Worm (Caenorhabditis elegans): ENCODE data around the gene ergo-1.

Gene ergo-1

ce11 chrV:1049334-1049733, 40.7 kb downstream of the ergo-1 start:
- TF ChIP-seq ztf-11 (tag; optimal IDR thresholded peaks at IDR 0.05): no peak
- TF ChIP-seq nhr-237 (tag; optimal IDR thresholded peaks at IDR 0.05): no peak
- no peak for TF ChIP-seq unc-62 (GFP tag; optimal IDR thresholded peaks at IDR 0.05)
- TF ChIP-seq lin-13 (GFP tag; optimal IDR thresholded peaks at IDR 0.05): no peak
- TF ChIP-seq F13H6.1 (tag; optimal IDR thresholded peaks at IDR 0.05): no peak
- no peak for TF ChIP-seq ceh-82 (tag; optimal IDR thresholded peaks at IDR 0.05)
- TF ChIP-seq nhr-25 (tag; optimal IDR thresholded peaks at IDR 0.05): no peak
- peak; percentile 43 for TF ChIP-seq unc-55 (GFP tag; optimal IDR thresholded peaks at IDR 0.05)
- TF ChIP-seq nhr-129 (tag; optimal IDR thresholded peaks at IDR 0.05): no peak
- peak; percentile 21 for TF ChIP-seq C34F6.9 (tag; optimal IDR thresholded peaks at IDR 0.05)
- peak; percentile 8 for TF ChIP-seq fos-1 (tag; optimal IDR thresholded peaks at IDR 0.05)
- no peak for TF ChIP-seq nhr-6 (tag; optimal IDR thresholded peaks at IDR 0.05)
- no peak for TF ChIP-seq sma-9 (GFP tag; optimal IDR thresholded peaks at IDR 0.05)
- TF ChIP-seq sma-9 (tag; optimal IDR thresholded peaks at IDR 0.05): no peak
- TF ChIP-seq blmp-1 (tag; optimal IDR thresholded peaks at IDR 0.05; ENCODE audit: insufficient read depth): no peak

ce11 chrV:1051651-1052050, 43.0 kb downstream of the ergo-1 start:
- TF ChIP-seq elt-1 (tag; optimal IDR thresholded peaks at IDR 0.05) (no peak), peb-1 (tag; optimal IDR thresholded peaks at IDR 0.05) (no peak), crh-2 (tag; optimal IDR thresholded peaks at IDR 0.05) (no peak), lin-11 (tag; optimal IDR thresholded peaks at IDR 0.05) (no peak)

- TF ChIP-seq dmd-4 (tag; optimal IDR thresholded peaks at IDR 0.05) (no peak), nhr-237 (tag; optimal IDR thresholded peaks at IDR 0.05) (no peak), blmp-1 (tag; optimal IDR thresholded peaks at IDR 0.05; ENCODE audit: insufficient read depth) (no peak), nhr-12 (tag; optimal IDR thresholded peaks at IDR 0.05) (no peak), skn-1 (tag; optimal IDR thresholded peaks at IDR 0.05) (no peak), elt-1 (tag; optimal IDR thresholded peaks at IDR 0.05) (no peak), mbf-1 (tag; optimal IDR thresholded peaks at IDR 0.05) (no peak), mab-5 (tag; optimal IDR thresholded peaks at IDR 0.05) (no peak), zag-1 (tag; optimal IDR thresholded peaks at IDR 0.05) (no peak), unc-55 (GFP tag; optimal IDR thresholded peaks at IDR 0.05) (no peak)
Observed at ce11 chrV:1052559-1053064, 44.0 kb downstream of the ergo-1 start, which contains the start of gene K10C9.4. Gene K10C9.4, minus strand, starts transcription at chrV:1053014.

- TF ChIP-seq crh-2 (tag; optimal IDR thresholded peaks at IDR 0.05): no peak
- no peak for TF ChIP-seq mbf-1 (tag; optimal IDR thresholded peaks at IDR 0.05)
- TF ChIP-seq mdl-1 (tag; optimal IDR thresholded peaks at IDR 0.05): no peak
- no peak for TF ChIP-seq nhr-237 (tag; optimal IDR thresholded peaks at IDR 0.05)
- TF ChIP-seq F13H6.1 (tag; optimal IDR thresholded peaks at IDR 0.05): no peak
- no peak for TF ChIP-seq nhr-25 (tag; optimal IDR thresholded peaks at IDR 0.05)
- TF ChIP-seq elt-1 (tag; optimal IDR thresholded peaks at IDR 0.05): no peak
- TF ChIP-seq aly-2 (tag; optimal IDR thresholded peaks at IDR 0.05): no peak
- TF ChIP-seq ama-1 (optimal IDR thresholded peaks at IDR 0.05): no peak
- no peak for TF ChIP-seq zag-1 (tag; optimal IDR thresholded peaks at IDR 0.05)
- TF ChIP-seq Y55F3AM.14 (GFP tag; optimal IDR thresholded peaks at IDR 0.05): no peak
- no peak for TF ChIP-seq ztf-1 (GFP tag; conservative IDR thresholded peaks at IDR 0.05)
- no peak for TF ChIP-seq nhr-6 (tag; optimal IDR thresholded peaks at IDR 0.05)
- TF ChIP-seq lin-39 (tag; optimal IDR thresholded peaks at IDR 0.05): no peak
- no peak for TF ChIP-seq nhr-21 (tag; optimal IDR thresholded peaks at IDR 0.05)
- TF ChIP-seq gmeb-1 (tag; optimal IDR thresholded peaks at IDR 0.05): no peak
- TF ChIP-seq ztf-4 (tag; optimal IDR thresholded peaks at IDR 0.05): no peak
- no peak for TF ChIP-seq R02D3.7 (tag; optimal IDR thresholded peaks at IDR 0.05)
Observed at ce11 chrV:1053385-1053784, 44.8 kb downstream of the ergo-1 start.

- TF ChIP-seq sma-9 (GFP tag; optimal IDR thresholded peaks at IDR 0.05): peak; percentile 8
- TF ChIP-seq sma-9 (tag; optimal IDR thresholded peaks at IDR 0.05): no peak
- no peak for TF ChIP-seq peb-1 (tag; optimal IDR thresholded peaks at IDR 0.05)
- peak; percentile 78 for TF ChIP-seq fos-1 (tag; optimal IDR thresholded peaks at IDR 0.05)
- TF ChIP-seq nhr-10 (tag; optimal IDR thresholded peaks at IDR 0.05): no peak
- peak; percentile 73 for TF ChIP-seq mab-5 (tag; optimal IDR thresholded peaks at IDR 0.05)
- no peak for TF ChIP-seq egl-27 (tag; optimal IDR thresholded peaks at IDR 0.05)
- TF ChIP-seq mbf-1 (tag; optimal IDR thresholded peaks at IDR 0.05): no peak
- TF ChIP-seq blmp-1 (tag; optimal IDR thresholded peaks at IDR 0.05; ENCODE audit: insufficient read depth): no peak
- TF ChIP-seq elt-3 (tag; optimal IDR thresholded peaks at IDR 0.05): no peak
- no peak for TF ChIP-seq elt-1 (tag; optimal IDR thresholded peaks at IDR 0.05)
- TF ChIP-seq ztf-11 (tag; optimal IDR thresholded peaks at IDR 0.05): no peak
- TF ChIP-seq F13H6.1 (tag; optimal IDR thresholded peaks at IDR 0.05): peak; percentile 21
- TF ChIP-seq gmeb-1 (tag; optimal IDR thresholded peaks at IDR 0.05): peak; percentile 38
Observed at ce11 chrV:1060219-1060863, 51.7 kb downstream of the ergo-1 start.
